Fruit fly (Drosophila melanogaster) whole organism, embryonic: ENCODE measurements around the gene CG11617.
A peak's percentile ranks its signal among the peaks of the same experiment; 100 is the strongest.

Source experiments
- BEAF-32 ChIP-seq: fragments of 200-800 bp; sonication (Bioruptor generic); optimal IDR thresholded peaks from 3 replicates; lab custom pipeline; 2017; ENCODE audit warnings: missing biosample characterization, missing genetic modification characterization, mild to moderate bottlenecking, moderate library complexity, missing genetic modification reagents
- CG10462 ChIP-seq: fragments of 200-800 bp; sonication (Bioruptor generic); optimal IDR thresholded peaks from 2 replicates; lab custom pipeline; 2016; ENCODE audit warnings: missing biosample characterization, missing genetic modification characterization
- CG12104 ChIP-seq: fragments of 200-800 bp; sonication (Bioruptor generic); optimal IDR thresholded peaks from 3 replicates; lab custom pipeline; 2016; ENCODE audit warnings: missing biosample characterization, missing genetic modification characterization
- CG12391 ChIP-seq: fragments of 200-800 bp; sonication (Bioruptor generic); optimal IDR thresholded peaks from 3 replicates; lab custom pipeline; 2018; ENCODE audit warnings: missing biosample characterization, mild to moderate bottlenecking, missing genetic modification characterization, moderate library complexity
- CG13775 ChIP-seq: fragments of 200-800 bp; sonication (Bioruptor generic); optimal IDR thresholded peaks from 3 replicates; lab custom pipeline; 2017; ENCODE audit warnings: missing biosample characterization, mild to moderate bottlenecking, missing genetic modification characterization
- CG13894 ChIP-seq: fragments of 200-800 bp; sonication (Bioruptor generic); optimal IDR thresholded peaks from 3 replicates; lab custom pipeline; 2018; ENCODE audit warnings: missing biosample characterization, mild to moderate bottlenecking, missing genetic modification characterization, moderate library complexity
- CG15696 ChIP-seq: fragments of 200-800 bp; sonication (Bioruptor generic); optimal IDR thresholded peaks from 2 replicates; lab custom pipeline; 2019; ENCODE audit warnings: missing biosample characterization, mild to moderate bottlenecking, missing genetic modification characterization, moderate library complexity
- CG17912 ChIP-seq: fragments of 200-800 bp; sonication (Bioruptor generic); optimal IDR thresholded peaks from 2 replicates; lab custom pipeline; 2018; ENCODE audit warnings: missing biosample characterization, mild to moderate bottlenecking, missing genetic modification characterization
- CG31388 ChIP-seq: fragments of 200-800 bp; sonication (Bioruptor generic); optimal IDR thresholded peaks from 2 replicates; lab custom pipeline; 2016; ENCODE audit warnings: missing biosample characterization, missing genetic modification characterization
- CG3407 ChIP-seq: fragments of 200-800 bp; sonication (Bioruptor generic); optimal IDR thresholded peaks from 2 replicates; lab custom pipeline; 2018; ENCODE audit warnings: missing biosample characterization, mild to moderate bottlenecking, missing genetic modification characterization
- CG34224 ChIP-seq: fragments of 200-800 bp; sonication (Bioruptor generic); IDR thresholded peaks from 3 replicates; pipeline ENCODE4 v1.3.6; 2022; ENCODE audit warnings: missing biosample characterization, missing genetic modification characterization; ENCODE audit not compliant: partially characterized antibody
- CG4707 ChIP-seq: fragments of 200-800 bp; sonication (Bioruptor generic); optimal IDR thresholded peaks from 2 replicates; lab custom pipeline; 2018; ENCODE audit warnings: missing biosample characterization, mild to moderate bottlenecking, missing genetic modification characterization, moderate library complexity
- CG4730 ChIP-seq: fragments of 200-800 bp; sonication (Bioruptor generic); IDR thresholded peaks from 2 replicates; pipeline ENCODE4 v1.3.6; 2022; ENCODE audit warnings: missing biosample characterization, missing genetic modification characterization
- CG9437 ChIP-seq: fragments of 200-800 bp; sonication (Bioruptor generic); optimal IDR thresholded peaks from 2 replicates; lab custom pipeline; 2018; ENCODE audit warnings: missing biosample characterization, mild to moderate bottlenecking, missing genetic modification characterization
- CG9817 ChIP-seq: fragments of 200-800 bp; sonication (Bioruptor generic); optimal IDR thresholded peaks from 2 replicates; lab custom pipeline; 2018; ENCODE audit warnings: missing biosample characterization, mild to moderate bottlenecking, missing genetic modification characterization, moderate library complexity
- CoRest ChIP-seq: fragments of 200-800 bp; sonication (Bioruptor generic); optimal IDR thresholded peaks from 3 replicates; lab custom pipeline; 2018; ENCODE audit warnings: missing biosample characterization, mild to moderate bottlenecking, missing genetic modification characterization, moderate library complexity
- Dek ChIP-seq: fragments of 200-800 bp; sonication (Bioruptor generic); optimal IDR thresholded peaks from 3 replicates; lab custom pipeline; 2019; ENCODE audit warnings: missing biosample characterization, mild to moderate bottlenecking, missing genetic modification characterization, moderate library complexity
- Ets65A ChIP-seq: fragments of 200-800 bp; sonication (Bioruptor generic); peaks from one replicate; lab custom pipeline; 2016; ENCODE audit warnings: missing biosample characterization, missing genetic modification characterization
- Fer2 ChIP-seq: fragments of 200-800 bp; sonication (Bioruptor generic); optimal IDR thresholded peaks from 2 replicates; lab custom pipeline; 2018; ENCODE audit warnings: missing biosample characterization, mild to moderate bottlenecking, missing genetic modification characterization, moderate library complexity
- Gsc ChIP-seq: fragments of 200-800 bp; sonication (Bioruptor generic); IDR thresholded peaks from 2 replicates; pipeline ENCODE4 v1.3.6; 2022; ENCODE audit warnings: missing biosample characterization, missing genetic modification characterization
- HLH3B ChIP-seq: fragments of 200-800 bp; sonication (Bioruptor generic); IDR thresholded peaks from 2 replicates; pipeline ENCODE4 v1.3.6; 2022; ENCODE audit warnings: missing biosample characterization, missing genetic modification characterization
- HmgZ ChIP-seq: fragments of 200-800 bp; sonication (Bioruptor generic); optimal IDR thresholded peaks from 2 replicates; lab custom pipeline; 2018; ENCODE audit warnings: missing biosample characterization, mild to moderate bottlenecking, missing genetic modification characterization
- Lhr ChIP-seq: fragments of 200-800 bp; sonication (Bioruptor generic); optimal IDR thresholded peaks from 3 replicates; lab custom pipeline; 2017; ENCODE audit warnings: mild to moderate bottlenecking, missing biosample characterization, missing genetic modification reagents, missing genetic modification characterization
- Poxn ChIP-seq: fragments of 200-800 bp; sonication (Bioruptor generic); IDR thresholded peaks from 2 replicates; pipeline ENCODE4 v1.3.6; 2022; ENCODE audit warnings: missing biosample characterization, missing genetic modification characterization
- Sox100B ChIP-seq: fragments of 200-800 bp; sonication (Bioruptor generic); optimal IDR thresholded peaks from 3 replicates; lab custom pipeline; 2018; ENCODE audit warnings: missing biosample characterization, mild to moderate bottlenecking, missing genetic modification characterization
- Sry-δ ChIP-seq: fragments of 200-800 bp; sonication (Bioruptor generic); optimal IDR thresholded peaks from 2 replicates; lab custom pipeline; 2016; ENCODE audit warnings: missing biosample characterization, missing genetic modification characterization
- ara ChIP-seq: fragments of 200-800 bp; sonication (Bioruptor generic); IDR thresholded peaks from 2 replicates; pipeline ENCODE4 v1.3.6; 2022; ENCODE audit warnings: missing biosample characterization, missing genetic modification characterization
- bbx ChIP-seq: fragments of 200-800 bp; sonication (Bioruptor generic); IDR thresholded peaks from 2 replicates; pipeline ENCODE4 v1.3.6; 2022; ENCODE audit warnings: missing biosample characterization, missing genetic modification characterization; ENCODE audit not compliant: partially characterized antibody
- br ChIP-seq: fragments of >200 bp; optimal IDR thresholded peaks from 2 replicates; lab custom pipeline; 2017
- bsh ChIP-seq, 2 experiments: fragments of 200-800 bp; sonication (Bioruptor generic); optimal IDR thresholded peaks; 2 replicates each; lab custom pipeline; 2017 to 2018; ENCODE audit warnings: mild to moderate bottlenecking in 2 of 2, missing biosample characterization in 2 of 2, missing genetic modification characterization in 2 of 2, moderate library complexity in 1 of 2
- dm ChIP-seq: fragments of 200-800 bp; sonication (Bioruptor generic); optimal IDR thresholded peaks from 3 replicates; lab custom pipeline; 2016; ENCODE audit warnings: missing biosample characterization, missing genetic modification characterization
- en ChIP-seq: fragments of 200-800 bp; sonication (Bioruptor generic); optimal IDR thresholded peaks from 2 replicates; lab custom pipeline; 2016; ENCODE audit warnings: missing biosample characterization, missing genetic modification characterization
- exex ChIP-seq: fragments of 200-800 bp; sonication (Bioruptor generic); optimal IDR thresholded peaks from 4 replicates; lab custom pipeline; 2018; ENCODE audit warnings: missing biosample characterization, mild to moderate bottlenecking, missing genetic modification characterization, moderate library complexity
- fd96Cb ChIP-seq: fragments of 200-800 bp; sonication (Bioruptor generic); optimal IDR thresholded peaks from 2 replicates; lab custom pipeline; 2018; ENCODE audit warnings: missing biosample characterization, mild to moderate bottlenecking, missing genetic modification characterization, moderate library complexity
- gce ChIP-seq: fragments of 200-800 bp; sonication (Bioruptor generic); IDR thresholded peaks from 3 replicates; pipeline ENCODE4 v1.3.6; 2022; ENCODE audit warnings: missing biosample characterization, missing genetic modification characterization
- gcm ChIP-seq: fragments of 200-800 bp; sonication (Bioruptor generic); optimal IDR thresholded peaks from 2 replicates; lab custom pipeline; 2019; ENCODE audit warnings: missing biosample characterization, mild to moderate bottlenecking, missing genetic modification characterization, moderate library complexity
- kay ChIP-seq: fragments of 200-800 bp; sonication (Bioruptor generic); optimal IDR thresholded peaks from 2 replicates; lab custom pipeline; 2016; ENCODE audit warnings: missing biosample characterization, missing genetic modification characterization
- nom ChIP-seq: fragments of 200-800 bp; sonication (Bioruptor generic); optimal IDR thresholded peaks from 2 replicates; lab custom pipeline; 2017; ENCODE audit warnings: missing biosample characterization, missing genetic modification characterization, mild to moderate bottlenecking, moderate library complexity, missing genetic modification reagents
- pros ChIP-seq: fragments of 200-800 bp; sonication (Bioruptor generic); optimal IDR thresholded peaks from 3 replicates; lab custom pipeline; 2019; ENCODE audit warnings: missing biosample characterization, mild to moderate bottlenecking, missing genetic modification characterization, moderate library complexity
- rib ChIP-seq: fragments of 200-800 bp; sonication (Bioruptor generic); IDR thresholded peaks from 2 replicates; pipeline ENCODE4 v1.3.6; 2022; ENCODE audit warnings: missing biosample characterization, missing genetic modification characterization
- sqz ChIP-seq: fragments of 200-800 bp; sonication (Bioruptor generic); optimal IDR thresholded peaks from 3 replicates; lab custom pipeline; 2018; ENCODE audit warnings: missing biosample characterization, mild to moderate bottlenecking, missing genetic modification characterization
- sr ChIP-seq: fragments of 200-800 bp; sonication (Bioruptor generic); IDR thresholded peaks from 3 replicates; pipeline ENCODE4 v1.3.6; 2022; ENCODE audit warnings: missing biosample characterization, missing genetic modification characterization
- ssp ChIP-seq: fragments of 200-800 bp; sonication (Bioruptor generic); IDR thresholded peaks from 2 replicates; pipeline ENCODE4 v1.3.6; 2022; ENCODE audit warnings: missing biosample characterization, missing genetic modification characterization
- ttk ChIP-seq: fragments of 200-800 bp; sonication (Bioruptor generic); IDR thresholded peaks from 2 replicates; pipeline ENCODE4 v2.1.2; 2022; ENCODE audit warnings: missing biosample characterization, missing genetic modification characterization
- vnd ChIP-seq: fragments of 200-800 bp; sonication (Bioruptor generic); IDR thresholded peaks from 3 replicates; pipeline ENCODE4 v1.3.6; 2022; ENCODE audit warnings: missing biosample characterization, missing genetic modification characterization; ENCODE audit not compliant: partially characterized antibody
- zf30C ChIP-seq: fragments of 200-800 bp; sonication (Bioruptor generic); optimal IDR thresholded peaks from 3 replicates; lab custom pipeline; 2018; ENCODE audit warnings: missing biosample characterization, mild to moderate bottlenecking, missing genetic modification characterization

The CG11617 gene

dm6 chr2L:168270-168901 lies 38.7 kb downstream of the CG11617 start:
- TF ChIP-seq nom (GFP tag; lab: Kevin White, UChicago) (peak; percentile 93), CG13894 (peak; percentile 20), kay (GFP tag; lab: Kevin White, UChicago) (no peak), bsh (GFP tag; optimal IDR thresholded peaks at IDR 0.05; lab: Kevin White, UChicago) (peak in 1 of 2 experiments; percentile 28)
- TF ChIP-seq, all 482 proteins: peak for 3

dm6 chr2L:166115-167069 lies 40.7 kb downstream of the CG11617 start:
- TF ChIP-seq sqz (GFP tag; lab: Kevin White, UChicago) (peak; percentile 99), ttk (GFP tag; lab: Robert Waterston, UW) (no peak), pros (GFP tag; lab: Kevin White, UChicago) (peak; percentile 85), Sry-δ (GFP tag; lab: Kevin White, UChicago) (peak; percentile 28), CG17912 (GFP tag; lab: Kevin White, UChicago) (peak; percentile 85), CG4730 (no peak), en (GFP tag; lab: Kevin White, UChicago) (peak; percentile 41), gce (GFP tag; lab: Robert Waterston, UW) (no peak), CG10462 (GFP tag; lab: Kevin White, UChicago) (no peak), CG15696 (tag; lab: Kevin White, UChicago) (peak; percentile 69), dm (GFP tag; lab: Kevin White, UChicago) (peak; percentile 30), gcm (GFP tag; lab: Kevin White, UChicago) (peak; percentile 52), Poxn (GFP tag; lab: Robert Waterston, UW) (no peak), Fer2 (peak; percentile 64), HLH3B (no peak), CG4707 (GFP tag; lab: Kevin White, UChicago) (peak; percentile 59), exex (peak; percentile 82), CG9437 (peak; percentile 50), CG12104 (GFP tag; lab: Kevin White, UChicago) (peak; percentile 49), CG9817 (no peak), Lhr (GFP tag; lab: Kevin White, UChicago) (no peak), zf30C (peak; percentile 48), CG31388 (GFP tag; lab: Kevin White, UChicago) (no peak), fd96Cb (tag; lab: Kevin White, UChicago) (no peak), CG13775 (GFP tag; lab: Kevin White, UChicago) (peak; percentile 58), Ets65A (GFP tag; lab: Kevin White, UChicago) (no peak), Dek (peak; percentile 62), Gsc (no peak), CoRest (peak; percentile 57), br (lab: Kevin White, UChicago) (no peak), BEAF-32 (GFP tag; lab: Kevin White, UChicago) (no peak), CG12391 (peak; percentile 61), sr (GFP tag; lab: Robert Waterston, UW) (no peak), ara (no peak), HmgZ (tag; lab: Kevin White, UChicago) (peak; percentile 89), rib (no peak), ssp (GFP tag; lab: Robert Waterston, UW) (no peak), CG34224 (GFP tag; lab: Robert Waterston, UW) (no peak), vnd (no peak), CG3407 (GFP tag; lab: Kevin White, UChicago) (peak; percentile 100), Sox100B (GFP tag; lab: Kevin White, UChicago) (peak; percentile 74), bbx (GFP tag; lab: Robert Waterston, UW) (no peak)
